Fruit fly (Drosophila melanogaster): ENCODE measurements around the gene CG6602.

DNA sequence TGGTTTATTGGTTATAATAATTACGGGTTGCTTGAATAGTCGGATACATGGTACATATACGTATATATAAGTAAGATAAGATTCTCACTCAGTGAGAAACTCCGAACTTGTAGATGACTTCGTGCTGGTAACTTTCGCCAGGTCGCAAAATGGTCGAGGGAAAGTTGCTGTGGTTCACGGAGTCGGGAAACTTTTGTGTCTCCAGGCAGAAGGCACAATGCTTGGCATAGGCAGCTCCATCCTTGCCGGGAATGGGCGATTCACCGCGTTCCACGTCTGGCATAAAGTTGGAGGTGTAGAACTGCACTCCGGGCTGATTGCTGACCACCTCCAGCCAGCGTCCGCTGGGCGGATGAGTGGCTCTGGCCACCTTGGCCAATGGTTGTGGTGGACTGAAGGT, 21.3 kb downstream of the CG6602 start, which contains the start of gene CG10469:
- TF ChIP-seq CG12768 (GFP tag; optimal IDR thresholded peaks at IDR 0.05), result no peak
- no peak for TF ChIP-seq Mnt (GFP tag; optimal IDR thresholded peaks at IDR 0.05)
- no peak for TF ChIP-seq Clk (GFP tag; optimal IDR thresholded peaks at IDR 0.05)
- TF ChIP-seq CG5204 (GFP tag; optimal IDR thresholded peaks at IDR 0.05), result no peak
- no peak for TF ChIP-seq cic (GFP tag; optimal IDR thresholded peaks at IDR 0.05)
- no peak for TF ChIP-seq CG33017 (tag; optimal IDR thresholded peaks at IDR 0.05)
- no peak for TF ChIP-seq CG14711 (tag; optimal IDR thresholded peaks at IDR 0.05)

Measured in whole organism, adult.